Fruit fly (Drosophila melanogaster) whole organism, embryonic: ENCODE results near the gene CG7058.

ENCODE experiments used
- Atf6 ChIP-seq: fragments of 200-800 bp; sonication (Bioruptor generic); IDR thresholded peaks from 2 replicates; pipeline ENCODE4 v1.3.6; 2022; ENCODE audit warnings: missing biosample characterization, missing genetic modification characterization
- Bgb ChIP-seq: fragments of 200-800 bp; sonication (Bioruptor generic); IDR thresholded peaks from 2 replicates; pipeline ENCODE4 v1.3.6; 2022; ENCODE audit warnings: missing biosample characterization, missing genetic modification characterization; ENCODE audit not compliant: partially characterized antibody
- CG11696 ChIP-seq: fragments of 200-800 bp; sonication (Bioruptor generic); IDR thresholded peaks from 2 replicates; pipeline ENCODE4 v1.3.6; 2022; ENCODE audit warnings: missing biosample characterization, missing genetic modification characterization
- CG12104 ChIP-seq: fragments of 200-800 bp; sonication (Bioruptor generic); optimal IDR thresholded peaks from 3 replicates; lab custom pipeline; 2016; ENCODE audit warnings: missing biosample characterization, missing genetic modification characterization
- CG12769 ChIP-seq: fragments of 200-800 bp; sonication (Bioruptor generic); optimal IDR thresholded peaks from 2 replicates; lab custom pipeline; 2019; ENCODE audit warnings: missing biosample characterization, mild to moderate bottlenecking, missing genetic modification characterization, moderate library complexity
- CG12942 ChIP-seq: fragments of 200-800 bp; sonication (Bioruptor generic); optimal IDR thresholded peaks from 3 replicates; lab custom pipeline; 2016; ENCODE audit warnings: missing biosample characterization, missing genetic modification characterization
- CG13123 ChIP-seq: fragments of 200-800 bp; sonication (Bioruptor generic); optimal IDR thresholded peaks from 2 replicates; lab custom pipeline; 2016; ENCODE audit warnings: missing biosample characterization, missing genetic modification characterization
- CG1602 ChIP-seq: fragments of 200-800 bp; sonication (Bioruptor generic); optimal IDR thresholded peaks from 3 replicates; lab custom pipeline; 2016; ENCODE audit warnings: missing biosample characterization, missing genetic modification characterization
- CG16815 ChIP-seq: fragments of 200-800 bp; sonication (Bioruptor generic); optimal IDR thresholded peaks from 3 replicates; lab custom pipeline; 2017; ENCODE audit warnings: missing biosample characterization, mild to moderate bottlenecking, missing genetic modification characterization
- CG16863 ChIP-seq: fragments of 200-800 bp; sonication (Bioruptor generic); optimal IDR thresholded peaks from 3 replicates; lab custom pipeline; 2016; ENCODE audit warnings: missing biosample characterization, missing genetic modification characterization
- CG17802 ChIP-seq: fragments of 200-800 bp; sonication (Bioruptor generic); optimal IDR thresholded peaks from 2 replicates; lab custom pipeline; 2018; ENCODE audit warnings: missing biosample characterization, mild to moderate bottlenecking, missing genetic modification characterization, moderate library complexity
- CG2875 ChIP-seq: fragments of 200-800 bp; sonication (Bioruptor generic); optimal IDR thresholded peaks from 2 replicates; lab custom pipeline; 2017; ENCODE audit warnings: missing biosample characterization, mild to moderate bottlenecking, missing genetic modification characterization, missing genetic modification reagents
- CG34224 ChIP-seq: fragments of 200-800 bp; sonication (Bioruptor generic); IDR thresholded peaks from 3 replicates; pipeline ENCODE4 v1.3.6; 2022; ENCODE audit warnings: missing biosample characterization, missing genetic modification characterization; ENCODE audit not compliant: partially characterized antibody
- CG4730 ChIP-seq: fragments of 200-800 bp; sonication (Bioruptor generic); IDR thresholded peaks from 2 replicates; pipeline ENCODE4 v1.3.6; 2022; ENCODE audit warnings: missing biosample characterization, missing genetic modification characterization
- CG7271 ChIP-seq: fragments of 200-800 bp; sonication (Bioruptor generic); optimal IDR thresholded peaks from 2 replicates; lab custom pipeline; 2018; ENCODE audit warnings: missing biosample characterization, mild to moderate bottlenecking, missing genetic modification characterization, moderate library complexity
- CG7987 ChIP-seq: fragments of 200-800 bp; sonication (Bioruptor generic); optimal IDR thresholded peaks from 2 replicates; lab custom pipeline; 2018; ENCODE audit warnings: missing biosample characterization, mild to moderate bottlenecking, missing genetic modification characterization, moderate library complexity
- Dll ChIP-seq: fragments of 200-800 bp; sonication (Bioruptor generic); IDR thresholded peaks from 4 replicates; pipeline ENCODE4 v1.3.6; 2022; ENCODE audit warnings: missing biosample characterization, missing genetic modification characterization; ENCODE audit not compliant: partially characterized antibody
- Dref ChIP-seq: fragments of 200-800 bp; sonication (Bioruptor generic); IDR thresholded peaks from 2 replicates; pipeline ENCODE4 v1.3.6; 2022; ENCODE audit warnings: missing biosample characterization, missing genetic modification characterization
- Eip74EF ChIP-seq, 2 experiments: fragments of 200-800 bp in 1 of 2; fragments of >200 bp in 1 of 2; sonication (Bioruptor generic) in 1 of 2; optimal IDR thresholded peaks; 2 replicates each; lab custom pipeline; 2017 to 2019; ENCODE audit warnings: missing biosample characterization in 2 of 2, missing genetic modification characterization in 2 of 2, mild to moderate bottlenecking in 1 of 2, moderate library complexity in 1 of 2
- Fer2 ChIP-seq: fragments of 200-800 bp; sonication (Bioruptor generic); optimal IDR thresholded peaks from 2 replicates; lab custom pipeline; 2018; ENCODE audit warnings: missing biosample characterization, mild to moderate bottlenecking, missing genetic modification characterization, moderate library complexity
- Fer3 ChIP-seq: fragments of 200-800 bp; sonication (Bioruptor generic); optimal IDR thresholded peaks from 2 replicates; lab custom pipeline; 2018; ENCODE audit warnings: missing biosample characterization, mild to moderate bottlenecking, missing genetic modification characterization, moderate library complexity
- HLHmδ ChIP-seq: fragments of 200-800 bp; sonication (Bioruptor generic); optimal IDR thresholded peaks from 2 replicates; lab custom pipeline; 2018; ENCODE audit warnings: missing biosample characterization, mild to moderate bottlenecking, missing genetic modification characterization, moderate library complexity
- Hsf ChIP-seq: fragments of 200-800 bp; sonication (Bioruptor generic); optimal IDR thresholded peaks from 3 replicates; lab custom pipeline; 2016; ENCODE audit warnings: missing biosample characterization, missing genetic modification characterization
- Optix ChIP-seq: fragments of 200-800 bp; sonication (Bioruptor generic); IDR thresholded peaks from 3 replicates; pipeline ENCODE4 v1.3.6; 2022; ENCODE audit warnings: missing biosample characterization, missing genetic modification characterization
- Pdp1 ChIP-seq, 2 experiments: fragments of 200-800 bp; sonication (Bioruptor generic); optimal IDR thresholded peaks; 3 replicates each; lab custom pipeline; 2016; ENCODE audit warnings: missing biosample characterization in 2 of 2, missing genetic modification characterization in 2 of 2, mild to moderate bottlenecking in 1 of 2, moderate library complexity in 1 of 2
- Usf ChIP-seq: fragments of 200-800 bp; sonication (Bioruptor generic); optimal IDR thresholded peaks from 2 replicates; lab custom pipeline; 2017; ENCODE audit warnings: missing genotype, missing biosample characterization, missing genetic modification characterization
- abd-A ChIP-seq: fragments of 200-800 bp; sonication (Bioruptor generic); optimal IDR thresholded peaks from 3 replicates; lab custom pipeline; 2019; ENCODE audit warnings: missing biosample characterization, mild to moderate bottlenecking, missing genetic modification characterization, moderate library complexity
- amos ChIP-seq: fragments of 200-800 bp; sonication (Bioruptor generic); IDR thresholded peaks from 2 replicates; pipeline ENCODE4 v1.3.6; 2022; ENCODE audit warnings: missing biosample characterization, missing genetic modification characterization; ENCODE audit not compliant: partially characterized antibody
- bbx ChIP-seq: fragments of 200-800 bp; sonication (Bioruptor generic); IDR thresholded peaks from 2 replicates; pipeline ENCODE4 v1.3.6; 2022; ENCODE audit warnings: missing biosample characterization, missing genetic modification characterization; ENCODE audit not compliant: partially characterized antibody
- btn ChIP-seq: fragments of 200-800 bp; sonication (Bioruptor generic); optimal IDR thresholded peaks from 2 replicates; lab custom pipeline; 2016; ENCODE audit warnings: missing biosample characterization, missing genetic modification characterization
- chif ChIP-seq, 2 experiments: fragments of 200-800 bp; sonication (Bioruptor generic); optimal IDR thresholded peaks; 3 replicates each; lab custom pipeline; 2016; ENCODE audit warnings: missing biosample characterization in 2 of 2, missing genetic modification characterization in 2 of 2
- chinmo ChIP-seq: fragments of 200-800 bp; sonication (Bioruptor generic); IDR thresholded peaks from 4 replicates; pipeline ENCODE4 v1.3.6; 2022; ENCODE audit warnings: missing biosample characterization, missing genetic modification characterization; ENCODE audit not compliant: partially characterized antibody
- esg ChIP-seq: fragments of 200-800 bp; sonication (Bioruptor generic); conservative IDR thresholded peaks from 2 replicates; pipeline ENCODE4 v1.3.6; 2022; ENCODE audit warnings: missing biosample characterization, missing genetic modification characterization
- exex ChIP-seq: fragments of 200-800 bp; sonication (Bioruptor generic); optimal IDR thresholded peaks from 4 replicates; lab custom pipeline; 2018; ENCODE audit warnings: missing biosample characterization, mild to moderate bottlenecking, missing genetic modification characterization, moderate library complexity
- fru ChIP-seq: fragments of >200 bp; optimal IDR thresholded peaks from 2 replicates; lab custom pipeline; 2017
- grn ChIP-seq: fragments of 200-800 bp; sonication (Bioruptor generic); optimal IDR thresholded peaks from 3 replicates; lab custom pipeline; 2017; ENCODE audit warnings: missing biosample characterization, missing genetic modification characterization
- hb ChIP-seq: fragments of 200-800 bp; sonication (Bioruptor generic); IDR thresholded peaks from 3 replicates; pipeline ENCODE4 v1.3.6; 2022; ENCODE audit warnings: missing biosample characterization, missing genetic modification characterization; ENCODE audit not compliant: partially characterized antibody
- kah ChIP-seq: fragments of 200-800 bp; sonication (Bioruptor generic); optimal IDR thresholded peaks from 2 replicates; lab custom pipeline; 2018; ENCODE audit warnings: missing biosample characterization, mild to moderate bottlenecking, missing genetic modification characterization
- p53 ChIP-seq: fragments of 200-800 bp; sonication (Bioruptor generic); optimal IDR thresholded peaks from 2 replicates; lab custom pipeline; 2016; ENCODE audit warnings: missing biosample characterization, missing genetic modification characterization
- repo ChIP-seq: fragments of 200-800 bp; sonication (Bioruptor generic); optimal IDR thresholded peaks from 2 replicates; lab custom pipeline; 2016; ENCODE audit warnings: missing biosample characterization, missing genetic modification characterization
- scrt ChIP-seq: fragments of 200-800 bp; sonication (Bioruptor generic); optimal IDR thresholded peaks from 2 replicates; lab custom pipeline; 2018; ENCODE audit warnings: missing biosample characterization, mild to moderate bottlenecking, missing genetic modification characterization, moderate library complexity
- sqz ChIP-seq: fragments of 200-800 bp; sonication (Bioruptor generic); optimal IDR thresholded peaks from 3 replicates; lab custom pipeline; 2018; ENCODE audit warnings: missing biosample characterization, mild to moderate bottlenecking, missing genetic modification characterization
- ssp ChIP-seq: fragments of 200-800 bp; sonication (Bioruptor generic); IDR thresholded peaks from 2 replicates; pipeline ENCODE4 v1.3.6; 2022; ENCODE audit warnings: missing biosample characterization, missing genetic modification characterization
- twi ChIP-seq: fragments of 200-800 bp; optimal IDR thresholded peaks from 2 replicates; lab custom pipeline; 2019; ENCODE audit warnings: missing biosample characterization, mild to moderate bottlenecking, missing genetic modification characterization, moderate library complexity
- vnd ChIP-seq: fragments of 200-800 bp; sonication (Bioruptor generic); IDR thresholded peaks from 3 replicates; pipeline ENCODE4 v1.3.6; 2022; ENCODE audit warnings: missing biosample characterization, missing genetic modification characterization; ENCODE audit not compliant: partially characterized antibody

Gene CG7058

dm6 chrX:18848338-18849021 lies 42.0 kb downstream of the CG7058 start, which contains the start of gene shop (continued):
- TF ChIP-seq CG12104 (GFP tag; lab: Kevin White, UChicago) (peak; percentile 82), btn (GFP tag; lab: Kevin White, UChicago) (no peak), CG34224 (GFP tag; lab: Robert Waterston, UW) (peak; percentile 32; the same call in 2 of the 3 replicates), ssp (GFP tag; lab: Robert Waterston, UW) (peak; percentile 65), CG7987 (GFP tag; lab: Kevin White, UChicago) (peak; percentile 55), Usf (GFP tag; lab: Kevin White, UChicago) (peak; percentile 81), CG2875 (GFP tag; lab: Kevin White, UChicago) (peak; percentile 69), chif (GFP tag; optimal IDR thresholded peaks at IDR 0.05; lab: Kevin White, UChicago) (peak; percentile 34 to 79), CG12769 (tag; lab: Kevin White, UChicago) (peak; percentile 89), CG12942 (GFP tag; lab: Kevin White, UChicago) (peak; percentile 81), CG1602 (GFP tag; lab: Kevin White, UChicago) (peak; percentile 82), fru (lab: Kevin White, UChicago) (no peak), hb (no peak), CG4730 (peak; percentile 58)

- no peak for TF ChIP-seq Eip74EF (GFP tag; optimal IDR thresholded peaks at IDR 0.05; lab: Kevin White, UChicago)
- TF ChIP-seq abd-A (tag; lab: Kevin White, UChicago), result peak; percentile 83
- TF ChIP-seq Bgb (GFP tag; lab: Robert Waterston, UW), result peak; percentile 26; the same call in 1 of the 2 replicates
- 0 out of 4 replicates have a peak, but pooled peaks have one; percentile 12 for TF ChIP-seq chinmo (GFP tag; lab: Robert Waterston, UW)
- no peak for TF ChIP-seq CG16863 (GFP tag; lab: Kevin White, UChicago)
- peak; percentile 69 for TF ChIP-seq scrt
- TF ChIP-seq amos (GFP tag; lab: Robert Waterston, UW), result peak; percentile 43; the same call in 1 of the 2 replicates
- peak; percentile 7 for TF ChIP-seq grn
- peak; percentile 57; the same call in 1 of the 2 replicates for TF ChIP-seq Dref (GFP tag; lab: Robert Waterston, UW)
- TF ChIP-seq vnd (GFP tag; lab: Robert Waterston, UW), result no peak
- peak; percentile 50 for TF ChIP-seq exex (tag; lab: Kevin White, UChicago)
- TF ChIP-seq Optix (GFP tag; lab: Robert Waterston, UW), result no peak
- peak; percentile 58 for TF ChIP-seq kah (GFP tag; lab: Kevin White, UChicago)
- peak; percentile 18; the same call in 1 of the 2 replicates for TF ChIP-seq bbx (GFP tag; lab: Robert Waterston, UW)
Measured at dm6 chrX:18849022-18849368, 42.5 kb downstream of the CG7058 start.

dm6 chrX:18857356-18857807 lies 50.9 kb downstream of the CG7058 start, which contains the start of gene CG7322:
Gene CG7322, minus strand, starts transcription at chrX:18857757.
- TF ChIP-seq Pdp1 (GFP tag; optimal IDR thresholded peaks at IDR 0.05; lab: Kevin White, UChicago) (peak in 1 of 2 experiments; percentile 3), CG17802 (tag; lab: Kevin White, UChicago) (no peak), CG16815 (GFP tag; lab: Kevin White, UChicago) (no peak), p53 (GFP tag; lab: Kevin White, UChicago) (no peak), twi (no peak), fru (lab: Kevin White, UChicago) (no peak), Dll (GFP tag; lab: Robert Waterston, UW) (no peak), repo (GFP tag; lab: Kevin White, UChicago) (no peak), Fer2 (tag; lab: Kevin White, UChicago) (no peak), Atf6 (GFP tag; lab: Robert Waterston, UW) (no peak), CG11696 (GFP tag; lab: Robert Waterston, UW) (no peak), Hsf (no peak), Dref (GFP tag; lab: Robert Waterston, UW) (no peak), CG7271 (tag; lab: Kevin White, UChicago) (no peak), HLHmδ (no peak), CG13123 (GFP tag; lab: Kevin White, UChicago) (no peak), sqz (GFP tag; lab: Kevin White, UChicago) (no peak), esg (GFP tag; lab: Robert Waterston, UW) (no peak), Fer3 (no peak), bbx (GFP tag; lab: Robert Waterston, UW) (0 out of 2 replicates have a peak, but pooled peaks have one; percentile 17)
